Fruit fly (Drosophila melanogaster) whole organism, prepupa: ENCODE measurements around the gene CG43638.

ENCODE experiments used
- CG10631 ChIP-seq: fragments of 200-800 bp; sonication (Bioruptor generic); optimal IDR thresholded peaks from 2 replicates; lab custom pipeline; 2016; ENCODE audit warnings: missing biosample characterization, missing genetic modification characterization
- CG11294 ChIP-seq: fragments of 200-800 bp; sonication (Bioruptor generic); IDR thresholded peaks from 2 replicates; pipeline ENCODE4 v1.3.6; 2022; ENCODE audit warnings: missing biosample characterization, missing genetic modification characterization
- CG11762 ChIP-seq: fragments of 200-800 bp; sonication (Bioruptor generic); optimal IDR thresholded peaks from 3 replicates; lab custom pipeline; 2016; ENCODE audit warnings: missing biosample characterization, missing genetic modification characterization; ENCODE audit not compliant: insufficient read depth
- CG11902 ChIP-seq: fragments of 200-800 bp; sonication (Bioruptor generic); optimal IDR thresholded peaks from 3 replicates; lab custom pipeline; 2016; ENCODE audit warnings: missing biosample characterization, missing genetic modification characterization
- CG1621 ChIP-seq: fragments of 200-800 bp; sonication (Bioruptor generic); optimal IDR thresholded peaks from 3 replicates; lab custom pipeline; 2018; ENCODE audit warnings: missing biosample characterization, mild to moderate bottlenecking, missing genetic modification characterization
- CG31627 ChIP-seq: fragments of 200-800 bp; sonication (Bioruptor generic); optimal IDR thresholded peaks from 3 replicates; lab custom pipeline; 2016; ENCODE audit warnings: missing biosample characterization, missing genetic modification characterization
- CG32006 ChIP-seq: fragments of 200-800 bp; sonication (Bioruptor generic); optimal IDR thresholded peaks from 3 replicates; lab custom pipeline; 2017; ENCODE audit warnings: missing biosample characterization, mild to moderate bottlenecking, missing genetic modification characterization
- CG34406 ChIP-seq: fragments of 200-800 bp; sonication (Bioruptor generic); optimal IDR thresholded peaks from 3 replicates; lab custom pipeline; 2016; ENCODE audit warnings: missing biosample characterization, missing genetic modification characterization
- CG3919 ChIP-seq: fragments of 200-800 bp; sonication (Bioruptor generic); optimal IDR thresholded peaks from 3 replicates; lab custom pipeline; 2016; ENCODE audit warnings: missing biosample characterization, missing genetic modification characterization
- CG6163 ChIP-seq: fragments of 200-800 bp; sonication (Bioruptor generic); IDR thresholded peaks from 3 replicates; pipeline ENCODE4 v1.3.6; 2022; ENCODE audit warnings: missing biosample characterization, missing genetic modification characterization
- CG6276 ChIP-seq: fragments of 200-800 bp; sonication (Bioruptor generic); optimal IDR thresholded peaks from 2 replicates; lab custom pipeline; 2017; ENCODE audit warnings: missing biosample characterization, mild to moderate bottlenecking, missing genetic modification characterization
- CG6808 ChIP-seq: fragments of 200-800 bp; sonication (Bioruptor generic); optimal IDR thresholded peaks from 3 replicates; lab custom pipeline; 2017; ENCODE audit warnings: missing biosample characterization, missing genetic modification characterization, mild to moderate bottlenecking, moderate library complexity, missing genetic modification reagents
- CG6854 ChIP-seq: fragments of 200-800 bp; sonication (Bioruptor generic); optimal IDR thresholded peaks from 2 replicates; lab custom pipeline; 2017; ENCODE audit warnings: missing biosample characterization, mild to moderate bottlenecking, missing genetic modification characterization
- CG7368 ChIP-seq: fragments of 200-800 bp; sonication (Bioruptor generic); optimal IDR thresholded peaks from 3 replicates; lab custom pipeline; 2016; ENCODE audit warnings: missing biosample characterization, missing genetic modification characterization
- CG8119 ChIP-seq: fragments of 200-800 bp; sonication (Bioruptor generic); IDR thresholded peaks from 3 replicates; pipeline ENCODE4 v1.3.6; 2022; ENCODE audit warnings: missing biosample characterization, missing genetic modification characterization
- CG8319 ChIP-seq: fragments of 200-800 bp; sonication (Bioruptor generic); optimal IDR thresholded peaks from 3 replicates; lab custom pipeline; 2016; ENCODE audit warnings: missing biosample characterization, missing genetic modification characterization
- CG8632 ChIP-seq: fragments of 200-800 bp; sonication (Bioruptor generic); optimal IDR thresholded peaks from 3 replicates; lab custom pipeline; 2016; ENCODE audit warnings: missing biosample characterization, missing genetic modification characterization
- Ets96B ChIP-seq: fragments of 200-800 bp; optimal IDR thresholded peaks from 2 replicates; lab custom pipeline; 2019; ENCODE audit warnings: missing biosample characterization, mild to moderate bottlenecking, missing genetic modification characterization, moderate library complexity
- Gug ChIP-seq: fragments of 200-800 bp; sonication (Bioruptor generic); IDR thresholded peaks from 2 replicates; pipeline ENCODE4 v1.3.6; 2022; ENCODE audit warnings: missing biosample characterization, missing genetic modification characterization
- Hr39 ChIP-seq: fragments of 200-800 bp; sonication (Bioruptor generic); optimal IDR thresholded peaks from 2 replicates; lab custom pipeline; 2016; ENCODE audit warnings: missing biosample characterization, missing genetic modification characterization
- Hr4 ChIP-seq: fragments of 200-800 bp; sonication (Bioruptor generic); optimal IDR thresholded peaks from 3 replicates; lab custom pipeline; 2016; ENCODE audit warnings: missing biosample characterization, missing genetic modification characterization
- Lpt ChIP-seq: fragments of 200-800 bp; sonication (Bioruptor generic); optimal IDR thresholded peaks from 3 replicates; lab custom pipeline; 2016; ENCODE audit warnings: missing biosample characterization, missing genetic modification characterization
- Met ChIP-seq: fragments of 200-800 bp; sonication (Bioruptor generic); optimal IDR thresholded peaks from 3 replicates; lab custom pipeline; 2016; ENCODE audit warnings: missing biosample characterization, missing genetic modification characterization
- OdsH ChIP-seq: fragments of 200-800 bp; sonication (Bioruptor generic); optimal IDR thresholded peaks from 3 replicates; lab custom pipeline; 2016; ENCODE audit warnings: missing biosample characterization, missing genetic modification characterization
- Smox ChIP-seq: fragments of 200-800 bp; sonication (Bioruptor generic); optimal IDR thresholded peaks from 3 replicates; lab custom pipeline; 2016; ENCODE audit warnings: missing biosample characterization, missing genetic modification characterization
- Sox15 ChIP-seq: fragments of 200-800 bp; sonication (Bioruptor generic); optimal IDR thresholded peaks from 3 replicates; lab custom pipeline; 2016; ENCODE audit warnings: missing biosample characterization, missing genetic modification characterization
- achi ChIP-seq: fragments of 200-800 bp; sonication (Bioruptor generic); optimal IDR thresholded peaks from 3 replicates; lab custom pipeline; 2016; ENCODE audit warnings: missing biosample characterization, missing genetic modification characterization
- cyc ChIP-seq: fragments of 200-800 bp; sonication (Bioruptor generic); optimal IDR thresholded peaks from 3 replicates; lab custom pipeline; 2016; ENCODE audit warnings: missing biosample characterization, missing genetic modification characterization
- dac ChIP-seq: fragments of 200-800 bp; sonication (Bioruptor generic); optimal IDR thresholded peaks from 2 replicates; lab custom pipeline; 2017; ENCODE audit warnings: missing biosample characterization, mild to moderate bottlenecking, missing genetic modification characterization
- dsx ChIP-seq: fragments of 200-800 bp; optimal IDR thresholded peaks from 3 replicates; lab custom pipeline; 2019; ENCODE audit warnings: missing biosample characterization, mild to moderate bottlenecking, missing genetic modification characterization, moderate library complexity; ENCODE audit not compliant: poor library complexity, severe bottlenecking
- esn ChIP-seq: fragments of 200-800 bp; sonication (Bioruptor generic); optimal IDR thresholded peaks from 2 replicates; lab custom pipeline; 2016; ENCODE audit warnings: missing biosample characterization, mild to moderate bottlenecking, missing genetic modification characterization, moderate library complexity
- fd59A ChIP-seq: fragments of 200-800 bp; sonication (Bioruptor generic); optimal IDR thresholded peaks from 2 replicates; lab custom pipeline; 2017; ENCODE audit warnings: missing biosample characterization, mild to moderate bottlenecking, missing genetic modification characterization, missing genetic modification reagents
- fd85E ChIP-seq: fragments of 200-800 bp; sonication (Bioruptor generic); optimal IDR thresholded peaks from 3 replicates; lab custom pipeline; 2016; ENCODE audit warnings: missing biosample characterization, missing genetic modification characterization
- fkh ChIP-seq: fragments of 200-800 bp; sonication (Bioruptor generic); optimal IDR thresholded peaks from 3 replicates; lab custom pipeline; 2017; ENCODE audit warnings: missing biosample characterization, mild to moderate bottlenecking, missing genetic modification characterization, moderate library complexity
- net ChIP-seq: fragments of 200-800 bp; sonication (Bioruptor generic); optimal IDR thresholded peaks from 3 replicates; lab custom pipeline; 2016; ENCODE audit warnings: missing biosample characterization, missing genetic modification characterization
- pdm3 ChIP-seq: fragments of 200-800 bp; sonication (Bioruptor generic); optimal IDR thresholded peaks from 3 replicates; lab custom pipeline; 2016; ENCODE audit warnings: missing biosample characterization, missing genetic modification characterization
- salr ChIP-seq, 2 experiments: fragments of 200-800 bp; sonication (Bioruptor generic); optimal IDR thresholded peaks; 3 replicates each; lab custom pipeline; 2016 to 2018; ENCODE audit warnings: missing biosample characterization in 2 of 2, missing genetic modification characterization in 2 of 2, mild to moderate bottlenecking in 1 of 2
- spab ChIP-seq: fragments of 200-800 bp; sonication (Bioruptor generic); optimal IDR thresholded peaks from 2 replicates; lab custom pipeline; 2017; ENCODE audit warnings: missing biosample characterization, mild to moderate bottlenecking, missing genetic modification characterization, missing genetic modification reagents
- ss ChIP-seq, 2 experiments: fragments of 200-800 bp; sonication (Bioruptor generic); optimal IDR thresholded peaks; 2 replicates in 1 of 2; 3 replicates in 1 of 2; lab custom pipeline; 2017 to 2018; ENCODE audit warnings: mild to moderate bottlenecking in 2 of 2, missing biosample characterization in 2 of 2, missing genetic modification characterization in 2 of 2, moderate library complexity in 1 of 2
- svp ChIP-seq: fragments of 200-800 bp; sonication (Bioruptor generic); peaks from one replicate; lab custom pipeline; 2016; ENCODE audit warnings: missing biosample characterization, missing genetic modification characterization
- vri ChIP-seq: fragments of 200-800 bp; sonication (Bioruptor generic); optimal IDR thresholded peaks from 3 replicates; lab custom pipeline; 2016; ENCODE audit warnings: missing biosample characterization, mild to moderate bottlenecking, missing genetic modification characterization

Gene CG43638

dm6 chr3L:12030521-12030920 is 13.9 kb upstream of the CG43638 start (continued):
- peak; percentile 19 to 36 for TF ChIP-seq salr (GFP tag; optimal IDR thresholded peaks at IDR 0.05; lab: Kevin White, UChicago)
- peak; percentile 54 for TF ChIP-seq pdm3 (GFP tag; lab: Kevin White, UChicago)
- TF ChIP-seq CG7368 (GFP tag; lab: Kevin White, UChicago): peak; percentile 64
- TF ChIP-seq CG6276 (GFP tag; lab: Kevin White, UChicago): peak; percentile 49
- TF ChIP-seq CG8319: peak; percentile 48
- peak; percentile 45 for TF ChIP-seq CG8632
- TF ChIP-seq Lpt (GFP tag; lab: Kevin White, UChicago): peak; percentile 66
- TF ChIP-seq CG11902 (GFP tag; lab: Kevin White, UChicago): peak; percentile 55
- TF ChIP-seq dsx (GFP tag; lab: Kevin White, UChicago): no peak
- TF ChIP-seq CG11294 (GFP tag; lab: Robert Waterston, UW): no peak
- peak; percentile 77 for TF ChIP-seq Ets96B (tag; lab: Kevin White, UChicago)
- peak; percentile 58 for TF ChIP-seq Gug
- peak; percentile 56 for TF ChIP-seq achi (GFP tag; lab: Kevin White, UChicago)
- TF ChIP-seq CG6808 (GFP tag; lab: Kevin White, UChicago): peak; percentile 58
- TF ChIP-seq CG31627: peak; percentile 43
- TF ChIP-seq net (GFP tag; lab: Kevin White, UChicago): peak; percentile 51
- TF ChIP-seq, all 60 proteins: peak for 44

dm6 chr3L:12032257-12032656 is 12.1 kb upstream of the CG43638 start, which contains the start of gene CG43993:
Gene CG43993, plus strand, starts transcription at chr3L:12032557.
- TF ChIP-seq vri (GFP tag; lab: Kevin White, UChicago): no peak
- no peak for TF ChIP-seq CG7368 (GFP tag; lab: Kevin White, UChicago)
- TF ChIP-seq fkh (GFP tag; lab: Kevin White, UChicago): no peak
- no peak for TF ChIP-seq CG3919 (GFP tag; lab: Kevin White, UChicago)
- no peak for TF ChIP-seq CG11902 (GFP tag; lab: Kevin White, UChicago)
- TF ChIP-seq spab (GFP tag; lab: Kevin White, UChicago): no peak
- TF ChIP-seq CG11294 (GFP tag; lab: Robert Waterston, UW): no peak
- TF ChIP-seq svp (GFP tag; lab: Kevin White, UChicago): no peak
- TF ChIP-seq Met (GFP tag; lab: Kevin White, UChicago): no peak
- no peak for TF ChIP-seq Ets96B (tag; lab: Kevin White, UChicago)
- no peak for TF ChIP-seq CG31627
- TF ChIP-seq CG34406 (GFP tag; lab: Kevin White, UChicago): no peak
- no peak for TF ChIP-seq achi (GFP tag; lab: Kevin White, UChicago)
- no peak for TF ChIP-seq Sox15
- no peak for TF ChIP-seq OdsH (GFP tag; lab: Kevin White, UChicago)
- TF ChIP-seq CG6854 (GFP tag; lab: Kevin White, UChicago): no peak
- TF ChIP-seq Smox (GFP tag; lab: Kevin White, UChicago): no peak
- no peak for TF ChIP-seq Lpt (GFP tag; lab: Kevin White, UChicago)
- TF ChIP-seq esn (GFP tag; lab: Kevin White, UChicago): no peak
- TF ChIP-seq CG6276 (GFP tag; lab: Kevin White, UChicago): no peak

dm6 chr3L:12036658-12037057 is 7.7 kb upstream of the CG43638 start:
- TF ChIP-seq CG1621 (tag; lab: Kevin White, UChicago): no peak

dm6 chr3L:12037449-12038163 is 6.8 kb upstream of the CG43638 start:
- TF ChIP-seq Met (GFP tag; lab: Kevin White, UChicago) (no peak), cyc (GFP tag; lab: Kevin White, UChicago) (peak; percentile 37), vri (GFP tag; lab: Kevin White, UChicago) (no peak), CG3919 (GFP tag; lab: Kevin White, UChicago) (peak; percentile 55), CG8119 (peak; percentile 38; the same call in 2 of the 3 replicates), CG6163 (peak; percentile 74), CG32006 (GFP tag; lab: Kevin White, UChicago) (peak; percentile 31), CG6854 (GFP tag; lab: Kevin White, UChicago) (no peak), net (GFP tag; lab: Kevin White, UChicago) (peak; percentile 5), CG11762 (peak; percentile 3), CG1621 (tag; lab: Kevin White, UChicago) (no peak), spab (GFP tag; lab: Kevin White, UChicago) (peak; percentile 44), fd85E (GFP tag; lab: Kevin White, UChicago) (no peak), CG10631 (GFP tag; lab: Kevin White, UChicago) (no peak), ss (GFP tag; optimal IDR thresholded peaks at IDR 0.05; lab: Kevin White, UChicago) (peak in 1 of 2 experiments; percentile 29), fd59A (peak; percentile 9), dac (GFP tag; lab: Kevin White, UChicago) (no peak), Hr39 (no peak), fkh (GFP tag; lab: Kevin White, UChicago) (no peak), Hr4 (GFP tag; lab: Kevin White, UChicago) (peak; percentile 27), CG6808 (GFP tag; lab: Kevin White, UChicago) (peak; percentile 49), CG11294 (GFP tag; lab: Robert Waterston, UW) (no peak), Gug (peak; percentile 34; the same call in 1 of the 2 replicates), achi (GFP tag; lab: Kevin White, UChicago) (peak; percentile 21)
